Fruit fly (Drosophila melanogaster) whole organism, embryonic: ENCODE results near the gene sgll.

ENCODE experiments used
- Abd-B ChIP-seq: fragments of 200-800 bp; sonication (Bioruptor generic); optimal IDR thresholded peaks from 2 replicates; lab custom pipeline; 2018; ENCODE audit warnings: missing biosample characterization, mild to moderate bottlenecking, missing genetic modification characterization, moderate library complexity
- CG10147 ChIP-seq: fragments of 200-800 bp; sonication (Bioruptor generic); optimal IDR thresholded peaks from 2 replicates; lab custom pipeline; 2019; ENCODE audit warnings: missing biosample characterization, mild to moderate bottlenecking, missing genetic modification characterization, moderate library complexity
- CG10979 ChIP-seq: fragments of 200-800 bp; sonication (Bioruptor generic); optimal IDR thresholded peaks from 2 replicates; lab custom pipeline; 2018; ENCODE audit warnings: missing biosample characterization, mild to moderate bottlenecking, missing genetic modification characterization, moderate library complexity
- CG11560 ChIP-seq: fragments of 200-800 bp; sonication (Bioruptor generic); IDR thresholded peaks from 3 replicates; pipeline ENCODE4 v1.3.6; 2022; ENCODE audit warnings: missing biosample characterization, missing genetic modification characterization
- CG11723 ChIP-seq: fragments of 200-800 bp; sonication (Bioruptor generic); optimal IDR thresholded peaks from 2 replicates; lab custom pipeline; 2017; ENCODE audit warnings: missing biosample characterization, mild to moderate bottlenecking, missing genetic modification characterization
- CG12942 ChIP-seq: fragments of 200-800 bp; sonication (Bioruptor generic); optimal IDR thresholded peaks from 3 replicates; lab custom pipeline; 2016; ENCODE audit warnings: missing biosample characterization, missing genetic modification characterization
- CG13123 ChIP-seq: fragments of 200-800 bp; sonication (Bioruptor generic); optimal IDR thresholded peaks from 2 replicates; lab custom pipeline; 2016; ENCODE audit warnings: missing biosample characterization, missing genetic modification characterization
- CG15073 ChIP-seq: fragments of 200-800 bp; sonication (Bioruptor generic); optimal IDR thresholded peaks from 2 replicates; lab custom pipeline; 2016; ENCODE audit warnings: missing biosample characterization, missing genetic modification characterization
- CG1603 ChIP-seq: fragments of 200-800 bp; sonication (Bioruptor generic); optimal IDR thresholded peaks from 2 replicates; lab custom pipeline; 2019; ENCODE audit warnings: missing biosample characterization, mild to moderate bottlenecking, missing genetic modification characterization, moderate library complexity
- CG1832 ChIP-seq: fragments of 200-800 bp; sonication (Bioruptor generic); optimal IDR thresholded peaks from 2 replicates; lab custom pipeline; 2017; ENCODE audit warnings: missing biosample characterization, mild to moderate bottlenecking, missing genetic modification characterization, inconsistent platforms
- CG18619 ChIP-seq: fragments of 200-800 bp; sonication (Bioruptor generic); optimal IDR thresholded peaks from 3 replicates; lab custom pipeline; 2017; ENCODE audit warnings: missing biosample characterization, mild to moderate bottlenecking, missing genetic modification characterization
- CG33213 ChIP-seq: fragments of 200-800 bp; sonication (Bioruptor generic); optimal IDR thresholded peaks from 3 replicates; lab custom pipeline; 2016; ENCODE audit warnings: missing biosample characterization, missing genetic modification characterization
- CG4360 ChIP-seq: fragments of 200-800 bp; sonication (Bioruptor generic); IDR thresholded peaks from 2 replicates; pipeline ENCODE4 v1.3.6; 2022; ENCODE audit warnings: missing biosample characterization, missing genetic modification characterization
- CG7786 ChIP-seq: fragments of 200-800 bp; sonication (Bioruptor generic); optimal IDR thresholded peaks from 2 replicates; lab custom pipeline; 2016; ENCODE audit warnings: missing biosample characterization, missing genetic modification characterization
- CG8089 ChIP-seq: fragments of 200-800 bp; sonication (Bioruptor generic); optimal IDR thresholded peaks from 3 replicates; lab custom pipeline; 2016; ENCODE audit warnings: missing biosample characterization, missing genetic modification characterization
- CHES-1-like ChIP-seq: fragments of 200-800 bp; sonication (Bioruptor generic); optimal IDR thresholded peaks from 2 replicates; lab custom pipeline; 2016; ENCODE audit warnings: missing biosample characterization, missing genetic modification characterization
- Chrac-16 ChIP-seq: fragments of 200-800 bp; sonication (Bioruptor generic); optimal IDR thresholded peaks from 3 replicates; lab custom pipeline; 2016; ENCODE audit warnings: missing biosample characterization, missing genetic modification characterization
- Dad ChIP-seq: fragments of 200-800 bp; sonication (Bioruptor generic); optimal IDR thresholded peaks from 3 replicates; lab custom pipeline; 2016; ENCODE audit warnings: missing biosample characterization, missing genetic modification characterization
- Dip2 ChIP-seq: fragments of 200-800 bp; sonication (Bioruptor generic); IDR thresholded peaks from 2 replicates; pipeline ENCODE4 v1.3.6; 2022; ENCODE audit warnings: missing biosample characterization, missing genetic modification characterization
- E2f1 ChIP-seq: fragments of 200-800 bp; sonication (Bioruptor generic); IDR thresholded peaks from 2 replicates; pipeline ENCODE4 v1.3.6; 2022; ENCODE audit warnings: missing biosample characterization, missing genetic modification characterization
- Fer3 ChIP-seq: fragments of 200-800 bp; sonication (Bioruptor generic); optimal IDR thresholded peaks from 2 replicates; lab custom pipeline; 2018; ENCODE audit warnings: missing biosample characterization, mild to moderate bottlenecking, missing genetic modification characterization, moderate library complexity
- GATAe ChIP-seq: fragments of 200-800 bp; sonication (Bioruptor generic); conservative IDR thresholded peaks from 2 replicates; pipeline ENCODE4 v1.3.6; 2022; ENCODE audit warnings: missing biosample characterization, missing genetic modification characterization
- Gug ChIP-seq: fragments of 200-800 bp; sonication (Bioruptor generic); IDR thresholded peaks from 4 replicates; pipeline ENCODE4 v1.3.6; 2022; ENCODE audit warnings: missing biosample characterization, missing genetic modification characterization
- Hand ChIP-seq: fragments of 200-800 bp; sonication (Bioruptor generic); optimal IDR thresholded peaks from 2 replicates; lab custom pipeline; 2017; ENCODE audit warnings: mild to moderate bottlenecking, missing biosample characterization, missing genetic modification reagents, missing genetic modification characterization
- Hey ChIP-seq: fragments of 200-800 bp; sonication (Bioruptor generic); optimal IDR thresholded peaks from 3 replicates; lab custom pipeline; 2018; ENCODE audit warnings: missing biosample characterization, mild to moderate bottlenecking, missing genetic modification characterization
- HmgZ ChIP-seq: fragments of 200-800 bp; sonication (Bioruptor generic); optimal IDR thresholded peaks from 2 replicates; lab custom pipeline; 2018; ENCODE audit warnings: missing biosample characterization, mild to moderate bottlenecking, missing genetic modification characterization
- NC2α ChIP-seq: fragments of 200-800 bp; sonication (Bioruptor generic); optimal IDR thresholded peaks from 2 replicates; lab custom pipeline; 2016; ENCODE audit warnings: missing biosample characterization, missing genetic modification characterization
- NC2β ChIP-seq: fragments of 200-800 bp; sonication (Bioruptor generic); optimal IDR thresholded peaks from 2 replicates; lab custom pipeline; 2016; ENCODE audit warnings: missing biosample characterization, missing genetic modification characterization
- Oaz ChIP-seq: fragments of 200-800 bp; sonication (Bioruptor generic); IDR thresholded peaks from 2 replicates; pipeline ENCODE4 v1.3.6; 2022; ENCODE audit warnings: missing biosample characterization, missing genetic modification characterization
- Ptx1 ChIP-seq: fragments of 200-800 bp; sonication (Bioruptor generic); IDR thresholded peaks from 2 replicates; pipeline ENCODE4 v1.3.6; 2022; ENCODE audit warnings: missing biosample characterization, missing genetic modification characterization
- Vsx1 ChIP-seq: fragments of 200-800 bp; sonication (Bioruptor generic); optimal IDR thresholded peaks from 2 replicates; lab custom pipeline; 2017; ENCODE audit warnings: missing biosample characterization, mild to moderate bottlenecking, missing genetic modification characterization, missing genetic modification reagents
- YL-1 ChIP-seq: fragments of 200-800 bp; sonication (Bioruptor generic); optimal IDR thresholded peaks from 3 replicates; lab custom pipeline; 2017; ENCODE audit warnings: missing biosample characterization, mild to moderate bottlenecking, missing genetic modification characterization
- ab ChIP-seq: fragments of 200-800 bp; sonication (Bioruptor generic); optimal IDR thresholded peaks from 2 replicates; lab custom pipeline; 2016; ENCODE audit warnings: missing biosample characterization, missing genetic modification characterization
- chinmo ChIP-seq: fragments of 200-800 bp; sonication (Bioruptor generic); IDR thresholded peaks from 4 replicates; pipeline ENCODE4 v1.3.6; 2022; ENCODE audit warnings: missing biosample characterization, missing genetic modification characterization; ENCODE audit not compliant: partially characterized antibody
- corto ChIP-seq: fragments of 200-800 bp; sonication (Bioruptor generic); optimal IDR thresholded peaks from 2 replicates; lab custom pipeline; 2016; ENCODE audit warnings: missing biosample characterization, mild to moderate bottlenecking, missing genetic modification characterization, moderate library complexity
- exex ChIP-seq: fragments of 200-800 bp; sonication (Bioruptor generic); optimal IDR thresholded peaks from 4 replicates; lab custom pipeline; 2018; ENCODE audit warnings: missing biosample characterization, mild to moderate bottlenecking, missing genetic modification characterization, moderate library complexity
- grn ChIP-seq: fragments of 200-800 bp; sonication (Bioruptor generic); optimal IDR thresholded peaks from 3 replicates; lab custom pipeline; 2017; ENCODE audit warnings: missing biosample characterization, missing genetic modification characterization
- gro ChIP-seq: fragments of 200-800 bp; sonication (Bioruptor generic); optimal IDR thresholded peaks from 2 replicates; lab custom pipeline; 2016; ENCODE audit warnings: missing biosample characterization, missing genetic modification characterization
- insv ChIP-seq, 2 experiments: fragments of 200-800 bp; sonication (Bioruptor generic); optimal IDR thresholded peaks; 3 replicates each; lab custom pipeline; 2016 to 2018; ENCODE audit warnings: missing biosample characterization in 2 of 2, missing genetic modification characterization in 2 of 2
- kay ChIP-seq: fragments of 200-800 bp; sonication (Bioruptor generic); optimal IDR thresholded peaks from 2 replicates; lab custom pipeline; 2016; ENCODE audit warnings: missing biosample characterization, missing genetic modification characterization
- lmd ChIP-seq: fragments of 200-800 bp; sonication (Bioruptor generic); IDR thresholded peaks from 2 replicates; pipeline ENCODE4 v1.3.6; 2022; ENCODE audit warnings: missing biosample characterization, missing genetic modification characterization
- mirr ChIP-seq: fragments of 200-800 bp; sonication (Bioruptor generic); optimal IDR thresholded peaks from 3 replicates; lab custom pipeline; 2018; ENCODE audit warnings: missing biosample characterization, mild to moderate bottlenecking, missing genetic modification characterization
- phol ChIP-seq: fragments of 200-800 bp; sonication (Bioruptor generic); optimal IDR thresholded peaks from 3 replicates; lab custom pipeline; 2018; ENCODE audit warnings: missing biosample characterization, mild to moderate bottlenecking, missing genetic modification characterization, moderate library complexity
- psq ChIP-seq: fragments of 200-800 bp; sonication (Bioruptor generic); optimal IDR thresholded peaks from 2 replicates; lab custom pipeline; 2017; ENCODE audit warnings: missing biosample characterization, missing genetic modification characterization
- ro ChIP-seq: fragments of 200-800 bp; sonication (Bioruptor generic); IDR thresholded peaks from 2 replicates; pipeline ENCODE4 v1.3.6; 2022; ENCODE audit warnings: missing biosample characterization, missing genetic modification characterization
- run ChIP-seq: fragments of 200-800 bp; sonication (Bioruptor generic); optimal IDR thresholded peaks from 3 replicates; lab custom pipeline; 2018; ENCODE audit warnings: missing biosample characterization, mild to moderate bottlenecking, missing genetic modification characterization
- schlank ChIP-seq: fragments of 200-800 bp; sonication (Bioruptor generic); optimal IDR thresholded peaks from 2 replicates; lab custom pipeline; 2018; ENCODE audit warnings: missing biosample characterization, mild to moderate bottlenecking, missing genetic modification characterization
- slp2 ChIP-seq: fragments of 200-800 bp; sonication (Bioruptor generic); optimal IDR thresholded peaks from 2 replicates; lab custom pipeline; 2016; ENCODE audit warnings: missing biosample characterization, missing genetic modification characterization
- ssp ChIP-seq: fragments of 200-800 bp; sonication (Bioruptor generic); IDR thresholded peaks from 2 replicates; pipeline ENCODE4 v1.3.6; 2022; ENCODE audit warnings: missing biosample characterization, missing genetic modification characterization
- stc ChIP-seq: fragments of 200-800 bp; sonication (Bioruptor generic); IDR thresholded peaks from 2 replicates; pipeline ENCODE4 v1.3.6; 2022; ENCODE audit warnings: missing biosample characterization, missing genetic modification characterization
- sug ChIP-seq: fragments of 200-800 bp; optimal IDR thresholded peaks from 2 replicates; lab custom pipeline; 2019; ENCODE audit warnings: missing biosample characterization, mild to moderate bottlenecking, missing genetic modification characterization, moderate library complexity
- tap ChIP-seq: fragments of 200-800 bp; optimal IDR thresholded peaks from 3 replicates; lab custom pipeline; 2019; ENCODE audit warnings: missing biosample characterization, mild to moderate bottlenecking, missing genetic modification characterization, moderate library complexity
- tin ChIP-seq: fragments of 200-800 bp; sonication (Bioruptor generic); optimal IDR thresholded peaks from 3 replicates; lab custom pipeline; 2016; ENCODE audit warnings: missing biosample characterization, missing genetic modification characterization

The sgll gene

DNA sequence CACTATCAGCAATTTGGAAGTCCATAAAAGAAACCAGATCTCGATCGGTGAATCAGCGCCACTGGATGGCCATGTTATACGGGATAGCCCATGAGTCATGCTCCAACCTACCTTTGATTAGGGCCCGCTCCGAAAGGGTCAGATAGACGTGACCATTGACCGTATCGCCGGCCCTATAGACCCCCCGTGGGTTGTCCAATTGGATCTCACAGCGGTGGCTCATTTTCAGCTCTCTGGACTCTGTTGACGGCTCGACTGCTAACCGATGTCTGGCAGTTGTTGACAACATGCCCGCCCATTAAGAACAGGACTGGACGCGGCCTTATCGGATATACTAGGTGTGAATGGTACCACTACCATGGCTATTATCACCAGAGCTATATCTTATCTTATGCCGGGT lies 11.8 kb upstream of the sgll start, which contains the start of gene CG18744:
Gene CG18744, minus strand, starts transcription at position 247 of the 400 bp plus-strand sequence.
- TF ChIP-seq Fer3 (tag; lab: Kevin White, UChicago) (no peak), mirr (GFP tag; lab: Kevin White, UChicago) (peak; percentile 54), Ptx1 (GFP tag; lab: Robert Waterston, UW) (no peak), run (no peak), Abd-B (GFP tag; lab: Kevin White, UChicago) (no peak), CG18619 (GFP tag; lab: Kevin White, UChicago) (no peak), exex (tag; lab: Kevin White, UChicago) (peak; percentile 70), Hey (tag; lab: Kevin White, UChicago) (peak; percentile 16), Chrac-16 (no peak), CG12942 (no peak), psq (GFP tag; lab: Kevin White, UChicago) (no peak), grn (GFP tag; lab: Kevin White, UChicago) (peak; percentile 63), insv (GFP tag; optimal IDR thresholded peaks at IDR 0.05; lab: Kevin White, UChicago) (no peak), CG1603 (no peak), Dad (no peak), chinmo (GFP tag; lab: Robert Waterston, UW) (0 out of 4 replicates have a peak, but pooled peaks have one; percentile 16), NC2α (GFP tag; lab: Kevin White, UChicago) (no peak), schlank (tag; lab: Kevin White, UChicago) (no peak), gro (no peak), Vsx1 (GFP tag; lab: Kevin White, UChicago) (no peak), CG33213 (GFP tag; lab: Kevin White, UChicago) (no peak), NC2β (GFP tag; lab: Kevin White, UChicago) (no peak), CG4360 (GFP tag; lab: Robert Waterston, UW) (no peak), tin (GFP tag; lab: Kevin White, UChicago) (no peak), CG11560 (tag; lab: Robert Waterston, UW) (no peak), CG8089 (GFP tag; lab: Kevin White, UChicago) (no peak), ab (no peak), slp2 (GFP tag; lab: Kevin White, UChicago) (no peak), Gug (no peak), CG7786 (GFP tag; lab: Kevin White, UChicago) (no peak), Oaz (no peak), E2f1 (GFP tag; lab: Robert Waterston, UW) (no peak), sug (tag; lab: Kevin White, UChicago) (peak; percentile 100), CG1832 (GFP tag; lab: Kevin White, UChicago) (no peak), phol (tag; lab: Kevin White, UChicago) (no peak), CG13123 (GFP tag; lab: Kevin White, UChicago) (no peak), ssp (GFP tag; lab: Robert Waterston, UW) (no peak), CG15073 (GFP tag; lab: Kevin White, UChicago) (no peak), CG10979 (tag; lab: Kevin White, UChicago) (no peak), stc (no peak), GATAe (GFP tag; lab: Robert Waterston, UW) (peak; percentile 84), HmgZ (tag; lab: Kevin White, UChicago) (peak; percentile 44), Hand (GFP tag; lab: Kevin White, UChicago) (no peak), CG11723 (GFP tag; lab: Kevin White, UChicago) (no peak), lmd (GFP tag; lab: Robert Waterston, UW) (no peak), kay (GFP tag; lab: Kevin White, UChicago) (peak; percentile 24), CHES-1-like (GFP tag; lab: Kevin White, UChicago) (no peak), Dip2 (GFP tag; lab: Robert Waterston, UW) (no peak), corto (GFP tag; lab: Kevin White, UChicago) (no peak), tap (no peak), ro (GFP tag; lab: Robert Waterston, UW) (no peak), YL-1 (no peak), CG10147 (no peak)
